Worm (Caenorhabditis elegans): ENCODE measurements around the gene C04E6.12.

C04E6.12 gene

ce11 chrV:5919887-5920286, at the start of gene C04E6.12:
TSS of gene C04E6.12 (minus strand) at chrV:5919987.
- no peak for TF ChIP-seq unc-62 (GFP tag; optimal IDR thresholded peaks at IDR 0.05)

- TF ChIP-seq unc-62 (GFP tag; optimal IDR thresholded peaks at IDR 0.05) = no peak
These were observed 44.9 kb upstream of the C04E6.12 start for ce11 chrV:5964658-5965178.

- no peak for TF ChIP-seq unc-62 (GFP tag; optimal IDR thresholded peaks at IDR 0.05)
These were observed 43.9 kb upstream of the C04E6.12 start, which contains the start of gene pcm-1 for ce11 chrV:5963696-5964095. TSS of gene pcm-1 (minus strand) at chrV:5963882.

ce11 chrV:5963092-5963491, 43.3 kb upstream of the C04E6.12 start:
- TF ChIP-seq unc-62 (GFP tag; optimal IDR thresholded peaks at IDR 0.05) = no peak

- TF ChIP-seq unc-62 (GFP tag; optimal IDR thresholded peaks at IDR 0.05) = no peak
These were observed 41.7 kb upstream of the C04E6.12 start, which contains the start of gene mcp-1 for ce11 chrV:5961516-5961915. TSS of gene mcp-1 (plus strand) at chrV:5961807.

ce11 chrV:5955627-5956026, 35.8 kb upstream of the C04E6.12 start:
- no peak for TF ChIP-seq unc-62 (GFP tag; optimal IDR thresholded peaks at IDR 0.05)

- no peak for TF ChIP-seq unc-62 (GFP tag; optimal IDR thresholded peaks at IDR 0.05)
These were observed 35.0 kb upstream of the C04E6.12 start, which contains the start of gene M03F8.6 for ce11 chrV:5954747-5955146. TSS of gene M03F8.6 (minus strand) at chrV:5954847.

- no peak for TF ChIP-seq unc-62 (GFP tag; optimal IDR thresholded peaks at IDR 0.05)
These were observed 33.3 kb upstream of the C04E6.12 start for ce11 chrV:5953086-5953485.

ce11 chrV:5951133-5951532, 31.3 kb upstream of the C04E6.12 start, which contains the start of gene M03F8.1:
TSS of gene M03F8.1 (plus strand) at chrV:5951433.
- TF ChIP-seq unc-62 (GFP tag; optimal IDR thresholded peaks at IDR 0.05) = no peak

- no peak for TF ChIP-seq unc-62 (GFP tag; optimal IDR thresholded peaks at IDR 0.05)
These were observed 29.9 kb upstream of the C04E6.12 start for ce11 chrV:5949674-5950149.

- TF ChIP-seq unc-62 (GFP tag; optimal IDR thresholded peaks at IDR 0.05) = no peak
These were observed 23.4 kb upstream of the C04E6.12 start, which contains the start of gene pst-1 for ce11 chrV:5943167-5943566. TSS of gene pst-1 (plus strand) at chrV:5943467.

- TF ChIP-seq unc-62 (GFP tag; optimal IDR thresholded peaks at IDR 0.05) = no peak
These were observed 19.8 kb upstream of the C04E6.12 start, which contains the start of gene syf-3 for ce11 chrV:5939503-5940072. TSS of gene syf-3 (plus strand) at chrV:5940022.

ce11 chrV:5936691-5937090, 16.9 kb upstream of the C04E6.12 start, which contains the start of the genes M03F8.5 and M03F8.7:
TSS of gene M03F8.5 (minus strand) at chrV:5936791.
TSS of gene M03F8.7 (plus strand) at chrV:5936939.
- TF ChIP-seq unc-62 (GFP tag; optimal IDR thresholded peaks at IDR 0.05) = no peak

- no peak for TF ChIP-seq unc-62 (GFP tag; optimal IDR thresholded peaks at IDR 0.05)
These were observed 10.8 kb upstream of the C04E6.12 start, which contains the start of gene galt-1 for ce11 chrV:5930588-5930987. TSS of gene galt-1 (plus strand) at chrV:5930905.

- TF ChIP-seq unc-62 (GFP tag; optimal IDR thresholded peaks at IDR 0.05) = no peak
These were observed 8.2 kb upstream of the C04E6.12 start for ce11 chrV:5928006-5928405.

- TF ChIP-seq unc-62 (GFP tag; optimal IDR thresholded peaks at IDR 0.05) = no peak
These were observed 7.6 kb upstream of the C04E6.12 start, which contains the start of gene srsx-17 for ce11 chrV:5927347-5927746. TSS of gene srsx-17 (plus strand) at chrV:5927647.

ce11 chrV:5922236-5922635, 2.4 kb upstream of the C04E6.12 start, which contains the start of gene srsx-18:
TSS of gene srsx-18 (plus strand) at chrV:5922536.
- no peak for TF ChIP-seq unc-62 (GFP tag; optimal IDR thresholded peaks at IDR 0.05)
